Fruit fly (Drosophila melanogaster) whole organism: Measurements from ENCODE around the gene CG10903.

Source experiments
- CG8478 ChIP-seq: fragments of >200 bp; optimal IDR thresholded peaks from 2 replicates; lab custom pipeline; 2018; ENCODE audit warnings: inconsistent platforms
- Dll ChIP-seq: fragments of >200 bp; optimal IDR thresholded peaks from 2 replicates; lab custom pipeline; 2017
- EcR ChIP-seq, 2 experiments: fragments of >200 bp; optimal IDR thresholded peaks; 2 replicates each; lab custom pipeline; 2017; ENCODE audit warnings: missing biosample characterization in 2 of 2, missing genetic modification characterization in 2 of 2, missing genetic modification reagents in 2 of 2
- pan ChIP-seq: fragments of >200 bp; optimal IDR thresholded peaks from 2 replicates; lab custom pipeline; 2017
- psq ChIP-seq: fragments of >200 bp; optimal IDR thresholded peaks from 2 replicates; lab custom pipeline; 2017
- usp ChIP-seq: fragments of >200 bp; optimal IDR thresholded peaks from 2 replicates; lab custom pipeline; 2017; ENCODE audit warnings: missing biosample characterization, missing genetic modification characterization, mixed read lengths

DNA sequence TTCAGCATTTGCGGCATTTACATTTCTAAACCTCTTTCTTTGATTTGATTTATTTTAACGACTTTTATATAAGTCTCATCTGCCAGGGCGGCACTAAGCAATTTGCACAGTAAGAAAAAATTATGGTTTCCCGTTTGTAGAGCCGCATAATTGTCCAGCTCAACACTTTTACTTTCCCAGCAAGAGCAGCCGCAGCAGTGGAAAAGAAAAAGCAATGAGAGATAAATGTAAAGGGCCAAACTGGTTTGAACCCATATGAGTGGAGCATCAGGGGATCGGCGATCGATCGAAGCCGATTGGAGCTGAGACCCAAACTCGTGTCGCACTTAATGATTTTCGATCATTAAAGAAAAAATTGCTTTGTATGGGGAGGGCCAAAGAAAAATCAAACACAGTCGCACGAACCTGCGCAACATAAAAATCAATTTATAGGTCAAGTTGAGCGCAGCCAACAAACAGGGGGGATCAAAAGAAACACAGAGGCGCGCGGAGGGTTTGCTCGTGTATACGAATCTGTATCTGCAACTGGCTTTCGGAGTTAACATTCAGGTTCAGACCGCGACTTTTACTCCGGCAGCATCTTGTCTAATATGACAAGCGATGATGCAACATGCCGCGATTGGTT lies 39.3 kb upstream of the CG10903 start:
- TF ChIP-seq usp (GFP tag; lab: Kevin White, UChicago), result no peak
- no peak for TF ChIP-seq psq (lab: Kevin White, UChicago)
- no peak for TF ChIP-seq pan (lab: Kevin White, UChicago)
- TF ChIP-seq EcR (GFP tag; optimal IDR thresholded peaks at IDR 0.05; lab: Kevin White, UChicago), result no peak
- no peak for TF ChIP-seq Dll (lab: Kevin White, UChicago)
- no peak for TF ChIP-seq CG8478 (lab: Kevin White, UChicago)
